Fruit fly (Drosophila melanogaster) whole organism, prepupa: Measurements from ENCODE around the gene CG8349.

ENCODE experiments used
- CG3032 ChIP-seq: fragments of 200-800 bp; optimal IDR thresholded peaks from 2 replicates; lab custom pipeline; 2019; ENCODE audit warnings: missing biosample characterization, mild to moderate bottlenecking, missing genetic modification characterization, moderate library complexity
- CG6163 ChIP-seq: fragments of 200-800 bp; sonication (Bioruptor generic); IDR thresholded peaks from 3 replicates; pipeline ENCODE4 v1.3.6; 2022; ENCODE audit warnings: missing biosample characterization, missing genetic modification characterization
- CG6792 ChIP-seq: fragments of 200-800 bp; sonication (Bioruptor generic); optimal IDR thresholded peaks from 3 replicates; lab custom pipeline; 2016; ENCODE audit warnings: missing biosample characterization, missing genetic modification characterization
- CG7368 ChIP-seq: fragments of 200-800 bp; sonication (Bioruptor generic); optimal IDR thresholded peaks from 3 replicates; lab custom pipeline; 2016; ENCODE audit warnings: missing biosample characterization, missing genetic modification characterization
- Eip78C ChIP-seq: fragments of 200-800 bp; sonication (Bioruptor generic); peaks from one replicate; lab custom pipeline; 2016; ENCODE audit warnings: missing biosample characterization, missing genetic modification characterization
- Hr38 ChIP-seq: sonication (Bioruptor generic); optimal IDR thresholded peaks from 2 replicates; lab custom pipeline; 2016; ENCODE audit warnings: missing biosample characterization, missing genetic modification characterization
- Hr4 ChIP-seq: fragments of 200-800 bp; sonication (Bioruptor generic); optimal IDR thresholded peaks from 3 replicates; lab custom pipeline; 2016; ENCODE audit warnings: missing biosample characterization, missing genetic modification characterization
- Met ChIP-seq: fragments of 200-800 bp; sonication (Bioruptor generic); optimal IDR thresholded peaks from 3 replicates; lab custom pipeline; 2016; ENCODE audit warnings: missing biosample characterization, missing genetic modification characterization
- Smox ChIP-seq: fragments of 200-800 bp; sonication (Bioruptor generic); optimal IDR thresholded peaks from 3 replicates; lab custom pipeline; 2016; ENCODE audit warnings: missing biosample characterization, missing genetic modification characterization
- dac ChIP-seq: fragments of 200-800 bp; sonication (Bioruptor generic); optimal IDR thresholded peaks from 2 replicates; lab custom pipeline; 2017; ENCODE audit warnings: missing biosample characterization, mild to moderate bottlenecking, missing genetic modification characterization
- eg ChIP-seq: fragments of 200-800 bp; sonication (Bioruptor generic); IDR thresholded peaks from 3 replicates; pipeline ENCODE4 v1.3.6; 2022; ENCODE audit warnings: missing biosample characterization, missing genetic modification characterization
- esn ChIP-seq: fragments of 200-800 bp; sonication (Bioruptor generic); optimal IDR thresholded peaks from 2 replicates; lab custom pipeline; 2016; ENCODE audit warnings: missing biosample characterization, mild to moderate bottlenecking, missing genetic modification characterization, moderate library complexity
- fd59A ChIP-seq: fragments of 200-800 bp; sonication (Bioruptor generic); optimal IDR thresholded peaks from 2 replicates; lab custom pipeline; 2017; ENCODE audit warnings: missing biosample characterization, mild to moderate bottlenecking, missing genetic modification characterization, missing genetic modification reagents
- spab ChIP-seq: fragments of 200-800 bp; sonication (Bioruptor generic); optimal IDR thresholded peaks from 2 replicates; lab custom pipeline; 2017; ENCODE audit warnings: missing biosample characterization, mild to moderate bottlenecking, missing genetic modification characterization, missing genetic modification reagents

Gene CG8349

dm6 chr2L:8266145-8266544, 50.4 kb downstream of the CG8349 start (continued):
- TF ChIP-seq Hr38: no peak
- TF ChIP-seq Met (GFP tag; lab: Kevin White, UChicago): peak; percentile 28
- TF ChIP-seq dac (GFP tag; lab: Kevin White, UChicago): peak; percentile 0
- peak; percentile 60 for TF ChIP-seq esn (GFP tag; lab: Kevin White, UChicago)
- TF ChIP-seq eg (GFP tag; lab: Robert Waterston, UW): peak; percentile 84
- TF ChIP-seq Eip78C (GFP tag; lab: Kevin White, UChicago): peak; percentile 93
- peak; percentile 72; the same call in 2 of the 3 replicates for TF ChIP-seq CG6163 (GFP tag; lab: Robert Waterston, UW)
- TF ChIP-seq spab: peak; percentile 74
- peak; percentile 68 for TF ChIP-seq fd59A (GFP tag; lab: Kevin White, UChicago)
- TF ChIP-seq CG6792 (GFP tag; lab: Kevin White, UChicago): peak; percentile 66
- peak; percentile 53 for TF ChIP-seq CG7368 (GFP tag; lab: Kevin White, UChicago)
- TF ChIP-seq Hr4: peak; percentile 54
- peak; percentile 36 for TF ChIP-seq Smox (GFP tag; lab: Kevin White, UChicago)
- peak; percentile 85 for TF ChIP-seq CG3032 (tag; lab: Kevin White, UChicago)
